Worm (Caenorhabditis elegans) whole organism, L2 larva: ENCODE measurements around the gene erh-1.

Experiments
- ZK546.5 ChIP-seq: sonication (generic microtip); optimal IDR thresholded peaks from 2 replicates; lab custom pipeline; 2017; ENCODE audit warnings: missing biosample characterization, missing genetic modification characterization
- ama-1 ChIP-seq: fragments of 150-350 bp; optimal IDR thresholded peaks from 2 replicates; lab custom pipeline; 2018; ENCODE audit warnings: inconsistent platforms
- ceh-16 ChIP-seq: fragments of 150-350 bp; optimal IDR thresholded peaks from 2 replicates; lab custom pipeline; 2014; ENCODE audit warnings: missing biosample characterization, missing genetic modification characterization
- dmd-4 ChIP-seq: sonication (generic microtip); optimal IDR thresholded peaks from 2 replicates; lab custom pipeline; 2017; ENCODE audit warnings: missing biosample characterization, missing genetic modification characterization
- elt-3 ChIP-seq: sonication (generic microtip); optimal IDR thresholded peaks from 2 replicates; lab custom pipeline; 2017; ENCODE audit warnings: missing biosample characterization, missing genetic modification characterization
- lin-11 ChIP-seq: fragments of 150-350 bp; sonication (generic microtip); optimal IDR thresholded peaks from 2 replicates; lab custom pipeline; 2014; ENCODE audit warnings: missing biosample characterization, missing genetic modification characterization, inconsistent platforms, mixed read lengths
- nhr-12 ChIP-seq: fragments of 150-350 bp; optimal IDR thresholded peaks from 2 replicates; lab custom pipeline; 2014; ENCODE audit warnings: missing biosample characterization, missing genetic modification characterization
- nhr-129 ChIP-seq: fragments of 150-350 bp; optimal IDR thresholded peaks from 2 replicates; lab custom pipeline; 2014; ENCODE audit warnings: missing biosample characterization, missing genetic modification characterization
- nhr-237 ChIP-seq: fragments of 150-350 bp; optimal IDR thresholded peaks from 2 replicates; lab custom pipeline; 2014; ENCODE audit warnings: missing biosample characterization, missing genetic modification characterization
- snpc-4 ChIP-seq: fragments of 150-350 bp; optimal IDR thresholded peaks from 2 replicates; lab custom pipeline; 2014; ENCODE audit warnings: missing biosample characterization, missing genetic modification characterization
- ztf-11 ChIP-seq: sonication (generic microtip); optimal IDR thresholded peaks from 2 replicates; lab custom pipeline; 2017; ENCODE audit warnings: missing biosample characterization, missing genetic modification characterization
- ztf-4 ChIP-seq: fragments of 150-350 bp; optimal IDR thresholded peaks from 2 replicates; lab custom pipeline; 2014; ENCODE audit warnings: missing biosample characterization, missing genetic modification characterization

- TF ChIP-seq ZK546.5 (tag; lab: Kevin White, UChicago) (no peak), elt-3 (no peak), nhr-129 (tag; lab: Kevin White, UChicago) (no peak), ztf-4 (tag; lab: Kevin White, UChicago) (no peak), nhr-237 (tag; lab: Kevin White, UChicago) (no peak), snpc-4 (tag; lab: Kevin White, UChicago) (no peak), ama-1 (no peak), ztf-11 (no peak), dmd-4 (tag; lab: Kevin White, UChicago) (no peak), nhr-12 (tag; lab: Kevin White, UChicago) (no peak), lin-11 (tag; lab: Kevin White, UChicago) (no peak), ceh-16 (tag; lab: Kevin White, UChicago) (no peak)
Measured at ce11 chrV:10581837-10582300, 2.9 kb upstream of the erh-1 start, which contains the start of gene T21C9.6.
